Worm (Caenorhabditis elegans) whole organism, late embryonic: Measurements from ENCODE around the gene ZK154.6.

Experiments
- C08G9.2 ChIP-seq: sonication (generic microtip); optimal IDR thresholded peaks from 2 replicates; lab custom pipeline; 2016; ENCODE audit warnings: mild to moderate bottlenecking, missing genetic modification characterization, moderate library complexity, missing compliant biosample characterization
- C38D4.7 ChIP-seq: fragments of 200-800 bp; sonication (Bioruptor generic); optimal IDR thresholded peaks from 2 replicates; lab custom pipeline; 2018; ENCODE audit warnings: mild to moderate bottlenecking, missing genetic modification characterization, moderate library complexity, missing compliant biosample characterization
- K02D7.2 ChIP-seq: sonication (generic microtip); optimal IDR thresholded peaks from 2 replicates; lab custom pipeline; 2017; ENCODE audit warnings: mild to moderate bottlenecking, missing genetic modification characterization, missing compliant biosample characterization
- K09A11.1 ChIP-seq: sonication (generic microtip); optimal IDR thresholded peaks from 2 replicates; lab custom pipeline; 2017; ENCODE audit warnings: antibody characterized with exemption, mild to moderate bottlenecking, missing genetic modification characterization, missing compliant biosample characterization; ENCODE audit not compliant: insufficient read depth
- ahr-1 ChIP-seq: sonication (generic microtip); optimal IDR thresholded peaks from 2 replicates; lab custom pipeline; 2016; ENCODE audit warnings: missing genetic modification characterization, missing compliant biosample characterization
- ceh-14 ChIP-seq: sonication (generic microtip); optimal IDR thresholded peaks from 2 replicates; lab custom pipeline; 2016; ENCODE audit warnings: missing genotype, missing genetic modification characterization, missing compliant biosample characterization
- ceh-18 ChIP-seq: sonication (generic microtip); optimal IDR thresholded peaks from 2 replicates; lab custom pipeline; 2016; ENCODE audit warnings: missing genetic modification characterization, missing compliant biosample characterization
- ceh-19 ChIP-seq: fragments of 200-800 bp; sonication (Bioruptor generic); optimal IDR thresholded peaks from 2 replicates; lab custom pipeline; 2018; ENCODE audit warnings: mild to moderate bottlenecking, missing genetic modification characterization, missing compliant biosample characterization
- ceh-2 ChIP-seq: sonication (generic microtip); optimal IDR thresholded peaks from 2 replicates; lab custom pipeline; 2016; ENCODE audit warnings: missing genotype, missing genetic modification characterization, missing compliant biosample characterization
- ceh-24 ChIP-seq: sonication (generic microtip); optimal IDR thresholded peaks from 2 replicates; lab custom pipeline; 2016; ENCODE audit warnings: mild to moderate bottlenecking, missing genetic modification characterization, missing compliant biosample characterization
- ceh-31 ChIP-seq: sonication (generic microtip); optimal IDR thresholded peaks from 2 replicates; lab custom pipeline; 2016; ENCODE audit warnings: missing genetic modification characterization, missing compliant biosample characterization
- ceh-34 ChIP-seq: sonication (generic microtip); optimal IDR thresholded peaks from 2 replicates; lab custom pipeline; 2016; ENCODE audit warnings: mild to moderate bottlenecking, missing genetic modification characterization, missing compliant biosample characterization
- ceh-48 ChIP-seq: sonication (generic microtip); optimal IDR thresholded peaks from 2 replicates; lab custom pipeline; 2016; ENCODE audit warnings: missing genetic modification characterization, inconsistent platforms, missing compliant biosample characterization
- ceh-6 ChIP-seq: fragments of 200-800 bp; sonication (Bioruptor generic); optimal IDR thresholded peaks from 2 replicates; lab custom pipeline; 2018; ENCODE audit warnings: mild to moderate bottlenecking, missing genetic modification characterization, missing compliant biosample characterization
- elt-2 ChIP-seq: sonication (generic microtip); optimal IDR thresholded peaks from 2 replicates; lab custom pipeline; 2016; ENCODE audit warnings: missing genetic modification reagents, missing genetic modification characterization, missing compliant biosample characterization
- ets-4 ChIP-seq: sonication (generic microtip); optimal IDR thresholded peaks from 2 replicates; lab custom pipeline; 2016; ENCODE audit warnings: missing genetic modification characterization, missing compliant biosample characterization
- eyg-1 ChIP-seq: sonication (generic microtip); optimal IDR thresholded peaks from 2 replicates; lab custom pipeline; 2016; ENCODE audit warnings: missing genotype, missing genetic modification characterization, missing compliant biosample characterization
- fax-1 ChIP-seq: sonication (generic microtip); optimal IDR thresholded peaks from 2 replicates; lab custom pipeline; 2016; ENCODE audit warnings: missing genotype, missing genetic modification characterization, missing compliant biosample characterization
- fkh-10 ChIP-seq: fragments of 150-350 bp; optimal IDR thresholded peaks from 2 replicates; lab custom pipeline; 2014; ENCODE audit warnings: missing biosample characterization, missing genetic modification reagents, missing genetic modification characterization
- fkh-6 ChIP-seq: sonication (generic microtip); optimal IDR thresholded peaks from 2 replicates; lab custom pipeline; 2016; ENCODE audit warnings: missing genetic modification characterization, missing compliant biosample characterization
- hlh-13 ChIP-seq: fragments of 200-800 bp; sonication (Bioruptor generic); optimal IDR thresholded peaks from 2 replicates; lab custom pipeline; 2018; ENCODE audit warnings: mild to moderate bottlenecking, missing genetic modification characterization, missing compliant biosample characterization
- hlh-30 ChIP-seq: sonication (generic microtip); optimal IDR thresholded peaks from 2 replicates; lab custom pipeline; 2017; ENCODE audit warnings: antibody characterized with exemption, missing genetic modification characterization, missing compliant biosample characterization; ENCODE audit not compliant: insufficient read depth
- hlh-6 ChIP-seq: sonication (generic microtip); optimal IDR thresholded peaks from 2 replicates; lab custom pipeline; 2016; ENCODE audit warnings: missing genotype, missing genetic modification characterization, missing compliant biosample characterization
- hlh-8 ChIP-seq: sonication (generic microtip); optimal IDR thresholded peaks from 2 replicates; lab custom pipeline; 2016; ENCODE audit warnings: missing genotype, missing genetic modification characterization, missing compliant biosample characterization
- lim-6 ChIP-seq: sonication (generic microtip); optimal IDR thresholded peaks from 2 replicates; lab custom pipeline; 2016; ENCODE audit warnings: missing genetic modification characterization, missing compliant biosample characterization
- lin-11 ChIP-seq: fragments of 200-800 bp; sonication (Bioruptor generic); optimal IDR thresholded peaks from 2 replicates; lab custom pipeline; 2018; ENCODE audit warnings: mild to moderate bottlenecking, missing genetic modification characterization, missing compliant biosample characterization
- mec-3 ChIP-seq: sonication (generic microtip); optimal IDR thresholded peaks from 2 replicates; lab custom pipeline; 2016; ENCODE audit warnings: borderline replicate concordance, missing genetic modification characterization, missing compliant biosample characterization
- nfya-1 ChIP-seq: sonication (generic microtip); optimal IDR thresholded peaks from 2 replicates; lab custom pipeline; 2017; ENCODE audit warnings: missing genetic modification characterization, mild to moderate bottlenecking, missing compliant biosample characterization, antibody characterized with exemption, moderate library complexity
- npax-4 ChIP-seq: sonication (generic microtip); optimal IDR thresholded peaks from 2 replicates; lab custom pipeline; 2016; ENCODE audit warnings: missing genetic modification characterization, missing compliant biosample characterization
- odd-2 ChIP-seq: sonication (generic microtip); optimal IDR thresholded peaks from 2 replicates; lab custom pipeline; 2017; ENCODE audit warnings: antibody characterized with exemption, mild to moderate bottlenecking, missing genetic modification characterization, missing compliant biosample characterization
- pat-9 ChIP-seq: fragments of 200-800 bp; sonication (Bioruptor generic); optimal IDR thresholded peaks from 2 replicates; lab custom pipeline; 2018; ENCODE audit warnings: mild to moderate bottlenecking, missing genetic modification characterization, moderate library complexity, missing compliant biosample characterization
- pax-1 ChIP-seq: fragments of 150-350 bp; optimal IDR thresholded peaks from 2 replicates; lab custom pipeline; 2014; ENCODE audit warnings: missing biosample characterization, missing genetic modification characterization
- ref-2 ChIP-seq: sonication (generic microtip); optimal IDR thresholded peaks from 2 replicates; lab custom pipeline; 2016; ENCODE audit warnings: missing genetic modification characterization, missing compliant biosample characterization
- rnt-1 ChIP-seq: sonication (generic microtip); optimal IDR thresholded peaks from 2 replicates; lab custom pipeline; 2016; ENCODE audit warnings: missing genetic modification characterization, missing compliant biosample characterization
- sdc-2 ChIP-seq: sonication (generic microtip); optimal IDR thresholded peaks from 2 replicates; lab custom pipeline; 2016; ENCODE audit warnings: missing genotype, missing genetic modification characterization, missing compliant biosample characterization
- sox-4 ChIP-seq: sonication (generic microtip); optimal IDR thresholded peaks from 2 replicates; lab custom pipeline; 2017; ENCODE audit warnings: mild to moderate bottlenecking, missing genetic modification characterization, inconsistent platforms, missing compliant biosample characterization
- tbx-2 ChIP-seq: sonication (generic microtip); optimal IDR thresholded peaks from 2 replicates; lab custom pipeline; 2016; ENCODE audit warnings: missing genetic modification characterization, missing compliant biosample characterization
- tbx-7 ChIP-seq: sonication (generic microtip); optimal IDR thresholded peaks from 2 replicates; lab custom pipeline; 2016; ENCODE audit warnings: missing genotype, missing genetic modification characterization, missing compliant biosample characterization
- ttx-3 ChIP-seq: sonication (generic microtip); optimal IDR thresholded peaks from 2 replicates; lab custom pipeline; 2016; ENCODE audit warnings: missing genetic modification reagents, missing genetic modification characterization, missing compliant biosample characterization
- unc-42 ChIP-seq: sonication (generic microtip); optimal IDR thresholded peaks from 2 replicates; lab custom pipeline; 2016; ENCODE audit warnings: missing genotype, missing genetic modification characterization, missing compliant biosample characterization
- unc-55 ChIP-seq: sonication (generic microtip); optimal IDR thresholded peaks from 2 replicates; lab custom pipeline; 2017; ENCODE audit warnings: missing biosample characterization, missing genetic modification reagents, missing genetic modification characterization
- unc-86 ChIP-seq: sonication (generic microtip); optimal IDR thresholded peaks from 2 replicates; lab custom pipeline; 2016; ENCODE audit warnings: missing genetic modification characterization, missing compliant biosample characterization
- zip-5 ChIP-seq: sonication (generic microtip); optimal IDR thresholded peaks from 2 replicates; lab custom pipeline; 2016; ENCODE audit warnings: missing genetic modification characterization, missing compliant biosample characterization
- ztf-16 ChIP-seq: sonication (generic microtip); optimal IDR thresholded peaks from 2 replicates; lab custom pipeline; 2017; ENCODE audit warnings: missing genetic modification characterization, missing compliant biosample characterization

ZK154.6 gene

ce11 chrX:7808388-7808787, 15.0 kb upstream of the ZK154.6 start:
- TF ChIP-seq sdc-2 (tag; lab: Kevin White, UChicago) (no peak), ceh-34 (no peak), ahr-1 (tag; lab: Kevin White, UChicago) (no peak), nfya-1 (tag; lab: Kevin White, UChicago) (no peak), ttx-3 (no peak), C08G9.2 (tag; lab: Kevin White, UChicago) (no peak), K02D7.2 (tag; lab: Kevin White, UChicago) (no peak), hlh-6 (tag; lab: Kevin White, UChicago) (no peak)
- TF ChIP-seq, all 69 proteins: peak for 0

ce11 chrX:7800370-7800769, 7.0 kb upstream of the ZK154.6 start:
- no peak for TF ChIP-seq ztf-16 (tag; lab: Kevin White, UChicago)
- TF ChIP-seq ceh-6 (GFP tag; lab: Kevin White, UChicago): no peak
- TF ChIP-seq ahr-1 (tag; lab: Kevin White, UChicago): no peak
- TF ChIP-seq npax-4: no peak
- TF ChIP-seq fkh-10 (GFP tag; lab: Kevin White, UChicago): no peak
- TF ChIP-seq ceh-24 (tag; lab: Kevin White, UChicago): no peak
- no peak for TF ChIP-seq fkh-6
- no peak for TF ChIP-seq tbx-2 (tag; lab: Kevin White, UChicago)
- TF ChIP-seq ref-2 (tag; lab: Kevin White, UChicago): no peak
- TF ChIP-seq C38D4.7 (GFP tag; lab: Kevin White, UChicago): no peak
- TF ChIP-seq ceh-48 (tag; lab: Kevin White, UChicago): no peak
- no peak for TF ChIP-seq pax-1 (tag; lab: Kevin White, UChicago)
- TF ChIP-seq ttx-3: no peak

ce11 chrX:7799680-7800079, 6.3 kb upstream of the ZK154.6 start, which contains the start of gene gpx-7:
Gene gpx-7, minus strand, starts transcription at chrX:7799780.
- TF ChIP-seq ceh-48 (tag; lab: Kevin White, UChicago): no peak
- TF ChIP-seq unc-42 (tag; lab: Kevin White, UChicago): no peak
- TF ChIP-seq K09A11.1 (tag; lab: Kevin White, UChicago): no peak

ce11 chrX:7798248-7799020, 5.1 kb upstream of the ZK154.6 start, which contains the start of gene adm-4:
Gene adm-4, minus strand, starts transcription at chrX:7798298.
- TF ChIP-seq hlh-13 (no peak), sox-4 (tag; lab: Kevin White, UChicago) (no peak), lim-6 (tag; lab: Kevin White, UChicago) (peak; percentile 24), ref-2 (tag; lab: Kevin White, UChicago) (peak; percentile 50), ceh-24 (tag; lab: Kevin White, UChicago) (no peak), hlh-30 (tag; lab: Kevin White, UChicago) (no peak), unc-86 (tag; lab: Kevin White, UChicago) (no peak), fkh-10 (GFP tag; lab: Kevin White, UChicago) (no peak), ceh-19 (no peak), unc-42 (tag; lab: Kevin White, UChicago) (peak; percentile 21), odd-2 (no peak), tbx-7 (peak; percentile 66), fax-1 (tag; lab: Kevin White, UChicago) (peak; percentile 16), rnt-1 (tag; lab: Kevin White, UChicago) (peak; percentile 23), lin-11 (tag; lab: Kevin White, UChicago) (no peak), pax-1 (tag; lab: Kevin White, UChicago) (no peak), mec-3 (tag; lab: Kevin White, UChicago) (no peak), ceh-6 (GFP tag; lab: Kevin White, UChicago) (no peak), ceh-2 (tag; lab: Kevin White, UChicago) (peak; percentile 79), elt-2 (tag; lab: Kevin White, UChicago) (peak; percentile 49), ceh-34 (no peak), ceh-31 (tag; lab: Kevin White, UChicago) (peak; percentile 86), hlh-8 (tag; lab: Kevin White, UChicago) (peak; percentile 48), tbx-2 (tag; lab: Kevin White, UChicago) (peak; percentile 85), zip-5 (peak; percentile 62), C08G9.2 (tag; lab: Kevin White, UChicago) (peak; percentile 88), ceh-18 (tag; lab: Kevin White, UChicago) (no peak), ceh-14 (tag; lab: Kevin White, UChicago) (no peak), ets-4 (tag; lab: Kevin White, UChicago) (peak; percentile 79), ceh-48 (tag; lab: Kevin White, UChicago) (no peak), unc-55 (GFP tag; lab: Kevin White, UChicago) (no peak), eyg-1 (tag; lab: Kevin White, UChicago) (no peak), pat-9 (tag; lab: Kevin White, UChicago) (no peak)
